Worm (Caenorhabditis elegans) whole organism, midembryonic: ENCODE measurements around the gene ZC449.4.

Experiments used
- T22C8.4 ChIP-seq: fragments of 200-800 bp; sonication (Bioruptor generic); IDR thresholded peaks from 2 replicates; pipeline ENCODE4 v1.3.6; 2022; ENCODE audit warnings: missing genetic modification characterization, missing compliant biosample characterization
- cog-1 ChIP-seq: sonication (generic microtip); optimal IDR thresholded peaks from 2 replicates; lab custom pipeline; 2016; ENCODE audit warnings: missing genetic modification characterization, missing compliant biosample characterization
- flt-1 ChIP-seq: fragments of 200-800 bp; sonication (Bioruptor generic); IDR thresholded peaks from 2 replicates; pipeline ENCODE4 v1.3.6; 2022; ENCODE audit warnings: missing genetic modification characterization, missing compliant biosample characterization
- klf-2 ChIP-seq: fragments of 200-800 bp; sonication (Bioruptor generic); conservative IDR thresholded peaks from 2 replicates; pipeline ENCODE4 v1.3.6; 2022; ENCODE audit warnings: missing genetic modification reagents, missing genetic modification characterization, missing compliant biosample characterization
- med-1 ChIP-seq: sonication (generic microtip); optimal IDR thresholded peaks from 2 replicates; lab custom pipeline; 2017; ENCODE audit warnings: missing genetic modification characterization, mild to moderate bottlenecking, missing compliant biosample characterization, antibody characterized with exemption, missing genetic modification reagents; ENCODE audit not compliant: insufficient read depth
- ref-1 ChIP-seq: fragments of 200-800 bp; sonication (Bioruptor generic); conservative IDR thresholded peaks from 2 replicates; pipeline ENCODE4 v1.3.6; 2022; ENCODE audit warnings: missing genetic modification reagents, missing genetic modification characterization, missing compliant biosample characterization
- tab-1 ChIP-seq: fragments of 200-800 bp; sonication (Bioruptor generic); IDR thresholded peaks from 2 replicates; pipeline ENCODE4 v1.3.6; 2022; ENCODE audit warnings: missing genetic modification characterization, missing compliant biosample characterization
- ztf-23 ChIP-seq: fragments of 200-800 bp; sonication (Bioruptor generic); IDR thresholded peaks from 2 replicates; pipeline ENCODE4 v1.3.6; 2022; ENCODE audit warnings: missing genetic modification reagents, missing genetic modification characterization, missing compliant biosample characterization
- ztf-29 ChIP-seq: fragments of 200-800 bp; sonication (Bioruptor generic); IDR thresholded peaks from 2 replicates; pipeline ENCODE4 v1.3.6; 2022; ENCODE audit warnings: missing genetic modification reagents, missing genetic modification characterization, missing compliant biosample characterization

Gene ZC449.4

DNA sequence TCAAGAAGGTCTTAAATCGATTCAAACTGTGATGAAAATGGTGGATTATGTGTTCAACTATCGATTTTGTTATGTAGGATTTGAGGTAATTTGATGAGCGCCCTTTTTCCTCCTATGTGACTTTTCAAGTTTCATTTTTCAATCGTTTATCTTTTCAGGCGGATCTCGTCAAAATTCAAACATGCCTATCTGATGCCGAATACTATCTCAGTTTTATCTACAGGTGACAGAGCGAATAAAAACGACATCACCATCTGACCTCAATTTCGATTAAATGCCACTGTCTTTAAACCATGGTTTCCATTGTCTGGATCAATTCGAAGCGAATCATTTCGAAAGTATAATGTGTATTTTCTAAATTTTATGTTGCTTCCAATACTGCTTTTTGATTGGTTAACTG, 28.0 kb upstream of the ZC449.4 start:
- TF ChIP-seq ztf-23 (GFP tag; lab: Robert Waterston, UW) (no peak), tab-1 (GFP tag; lab: Robert Waterston, UW) (no peak), T22C8.4 (no peak), cog-1 (tag; lab: Kevin White, UChicago) (no peak), flt-1 (no peak), ref-1 (no peak), klf-2 (GFP tag; lab: Robert Waterston, UW) (no peak), med-1 (GFP tag; lab: Kevin White, UChicago) (no peak), ztf-29 (GFP tag; lab: Robert Waterston, UW) (no peak)

DNA sequence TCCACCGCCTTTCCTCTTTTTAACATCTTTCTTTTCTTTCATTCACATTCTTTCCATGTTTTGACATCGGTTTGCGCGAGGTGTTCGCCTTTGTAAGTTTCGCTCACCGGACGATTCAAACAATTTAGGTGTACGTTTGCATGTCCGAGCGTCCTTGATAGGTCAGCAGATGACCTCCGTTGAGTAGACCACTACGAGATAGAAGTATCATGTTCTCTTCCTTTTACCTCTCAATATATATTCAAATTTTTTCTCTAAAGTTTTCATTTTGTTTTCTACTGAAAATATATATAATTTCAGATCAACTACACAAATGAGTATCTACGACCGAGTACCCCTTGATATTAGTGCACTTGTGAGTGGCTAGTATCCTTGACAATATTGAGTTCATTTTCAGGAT, 27.0 kb upstream of the ZC449.4 start, which contains the start of gene C24H10.3:
Gene C24H10.3 (plus strand): TSS at position 301 of the 400 bp plus-strand sequence.
- TF ChIP-seq tab-1 (GFP tag; lab: Robert Waterston, UW) (no peak), cog-1 (tag; lab: Kevin White, UChicago) (no peak), T22C8.4 (no peak), ref-1 (no peak), flt-1 (no peak), ztf-23 (GFP tag; lab: Robert Waterston, UW) (no peak), ztf-29 (GFP tag; lab: Robert Waterston, UW) (no peak)

DNA sequence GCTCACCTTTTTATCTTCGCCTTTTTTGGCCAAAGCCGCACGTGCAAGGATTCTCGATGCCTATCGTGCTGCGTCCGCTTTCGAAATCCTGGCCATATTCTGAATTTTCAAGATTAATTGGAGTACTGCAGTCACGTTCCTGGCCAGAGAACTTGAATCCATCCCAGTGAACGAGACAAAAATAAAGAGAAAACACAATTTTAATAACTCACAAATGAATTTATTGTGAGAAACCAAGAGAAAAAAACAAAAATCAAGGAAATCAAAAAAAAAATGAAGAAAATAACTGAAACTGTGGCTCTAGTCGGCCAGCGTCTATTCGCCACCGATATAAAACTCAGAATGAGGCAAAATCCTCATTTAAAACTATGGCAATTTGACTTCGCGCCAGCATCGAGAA, 25.4 kb upstream of the ZC449.4 start, which contains the start of gene C24H10.4:
Gene C24H10.4 (minus strand): TSS at position 101 of the 400 bp plus-strand sequence.
- TF ChIP-seq tab-1 (GFP tag; lab: Robert Waterston, UW) (no peak), ref-1 (no peak), ztf-29 (GFP tag; lab: Robert Waterston, UW) (no peak), flt-1 (no peak), T22C8.4 (no peak), ztf-23 (GFP tag; lab: Robert Waterston, UW) (no peak), med-1 (GFP tag; lab: Kevin White, UChicago) (no peak), klf-2 (GFP tag; lab: Robert Waterston, UW) (no peak), cog-1 (tag; lab: Kevin White, UChicago) (no peak)

DNA sequence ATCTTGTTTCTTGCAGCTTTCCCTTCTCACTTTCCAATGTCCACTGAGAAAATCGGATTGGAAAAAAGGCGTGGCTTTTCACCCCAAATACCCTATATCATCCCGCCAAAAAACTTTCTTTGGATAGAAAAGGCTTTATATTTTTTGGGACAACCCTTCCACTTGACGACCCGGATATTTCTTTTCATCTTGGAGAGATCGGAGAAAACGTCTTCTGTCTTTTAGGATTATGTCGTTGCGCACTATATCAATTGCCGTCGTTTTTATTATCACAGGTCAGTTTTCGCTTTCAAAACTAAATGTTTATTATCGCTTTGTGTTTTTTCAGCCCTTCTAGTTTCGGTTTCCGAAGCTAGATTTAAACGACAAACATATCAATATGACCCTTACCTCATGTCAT, 10.1 kb upstream of the ZC449.4 start, which contains the start of gene Y64H9A.2:
Gene Y64H9A.2 (plus strand): TSS at position 90 of the 400 bp plus-strand sequence.
- TF ChIP-seq ref-1 = no peak
- no peak for TF ChIP-seq flt-1
- TF ChIP-seq ztf-23 (GFP tag; lab: Robert Waterston, UW) = no peak
- TF ChIP-seq med-1 (GFP tag; lab: Kevin White, UChicago) = no peak
- no peak for TF ChIP-seq cog-1 (tag; lab: Kevin White, UChicago)
- TF ChIP-seq klf-2 (GFP tag; lab: Robert Waterston, UW) = no peak

DNA sequence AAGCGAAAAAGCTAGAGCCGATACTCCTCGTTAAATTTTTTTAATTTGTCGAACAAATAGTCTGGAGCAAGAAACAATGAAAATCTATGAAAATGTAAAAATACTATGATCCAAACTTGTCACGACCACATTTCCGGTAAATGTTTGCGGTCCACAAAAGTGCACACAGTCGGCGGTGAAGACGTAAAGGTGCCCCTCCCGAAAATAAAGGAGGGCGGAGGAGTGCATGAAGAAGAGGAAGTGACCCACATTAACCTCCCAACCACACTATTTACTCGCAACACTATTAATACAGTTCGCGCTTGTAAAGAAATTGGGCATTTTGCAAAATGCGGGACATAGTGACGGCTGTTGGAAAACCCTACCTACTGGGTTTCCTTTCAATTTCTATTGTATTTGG, 6.3 kb upstream of the ZC449.4 start:
- no peak for TF ChIP-seq med-1 (GFP tag; lab: Kevin White, UChicago)
- no peak for TF ChIP-seq klf-2 (GFP tag; lab: Robert Waterston, UW)
- no peak for TF ChIP-seq cog-1 (tag; lab: Kevin White, UChicago)
- TF ChIP-seq ztf-29 (GFP tag; lab: Robert Waterston, UW) = no peak
- no peak for TF ChIP-seq T22C8.4
- no peak for TF ChIP-seq ztf-23 (GFP tag; lab: Robert Waterston, UW)
- TF ChIP-seq flt-1 = no peak

DNA sequence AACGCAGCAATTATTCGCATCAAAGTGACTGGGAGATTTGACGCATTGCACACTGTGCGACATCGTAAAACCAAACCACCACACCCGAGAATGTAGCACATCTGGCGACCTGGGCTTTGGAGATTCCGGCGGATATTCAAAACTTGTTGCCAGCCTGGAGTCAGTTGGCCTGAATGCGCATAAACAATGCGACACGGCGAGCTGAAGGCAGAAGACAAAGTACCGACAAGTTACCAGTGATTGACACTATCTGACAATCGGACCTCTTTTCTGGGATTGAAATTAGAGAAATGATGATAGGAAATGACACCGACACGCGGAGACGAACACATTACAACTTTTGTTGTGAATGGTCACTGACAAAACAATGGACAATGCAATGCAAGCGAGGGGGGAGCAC, 5.0 kb upstream of the ZC449.4 start:
- TF ChIP-seq ztf-29 (GFP tag; lab: Robert Waterston, UW) (no peak), med-1 (GFP tag; lab: Kevin White, UChicago) (no peak), tab-1 (GFP tag; lab: Robert Waterston, UW) (no peak), ztf-23 (GFP tag; lab: Robert Waterston, UW) (no peak), cog-1 (tag; lab: Kevin White, UChicago) (no peak), flt-1 (no peak), ref-1 (no peak), T22C8.4 (no peak), klf-2 (GFP tag; lab: Robert Waterston, UW) (no peak)

DNA sequence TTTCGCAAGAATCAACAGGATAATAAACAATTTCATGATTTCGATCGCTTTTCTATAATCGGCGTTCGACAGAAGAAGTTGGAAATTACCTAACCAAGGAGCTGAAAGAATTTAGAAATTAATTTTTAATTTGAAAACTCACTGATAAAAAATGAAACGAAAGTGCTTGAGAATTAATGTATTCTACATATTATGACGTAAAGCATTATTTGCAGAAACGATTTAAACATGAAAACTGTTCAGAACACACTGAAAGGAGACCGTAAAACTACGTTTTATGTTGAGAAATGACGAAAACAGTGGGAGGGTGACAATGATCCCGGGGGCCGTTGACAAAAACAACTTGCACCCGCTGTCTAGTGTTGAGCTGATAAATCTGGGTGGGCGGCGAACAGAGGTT, 3.9 kb upstream of the ZC449.4 start, which contains the start of gene ZC449.5:
Gene ZC449.5 (minus strand): TSS at position 101 of the 400 bp plus-strand sequence.
- TF ChIP-seq ztf-23 (GFP tag; lab: Robert Waterston, UW) (no peak), flt-1 (no peak), klf-2 (GFP tag; lab: Robert Waterston, UW) (no peak)

DNA sequence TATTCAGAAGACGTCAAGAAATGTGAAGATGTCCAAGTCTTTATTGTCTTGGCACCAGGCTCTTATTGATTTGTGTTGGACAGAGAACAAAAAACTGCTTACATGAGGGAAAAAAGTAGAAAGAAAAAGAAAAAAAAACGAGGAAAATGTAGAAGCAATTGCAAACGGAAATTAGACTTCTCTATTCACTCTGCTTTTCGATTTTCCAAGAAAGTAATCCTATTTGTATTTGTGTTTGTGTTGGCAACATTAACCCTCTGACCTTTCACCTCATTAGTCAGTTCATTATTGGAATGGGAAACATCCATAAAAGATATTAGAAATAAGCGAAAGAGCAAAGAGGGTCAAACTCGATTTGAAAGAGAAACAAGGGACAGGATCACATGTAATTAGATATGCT, 2.0 kb downstream of the ZC449.4 start:
- TF ChIP-seq ztf-29 (GFP tag; lab: Robert Waterston, UW) (no peak), ztf-23 (GFP tag; lab: Robert Waterston, UW) (no peak), med-1 (GFP tag; lab: Kevin White, UChicago) (no peak), flt-1 (no peak), ref-1 (no peak), klf-2 (GFP tag; lab: Robert Waterston, UW) (no peak), T22C8.4 (no peak), cog-1 (tag; lab: Kevin White, UChicago) (no peak), tab-1 (GFP tag; lab: Robert Waterston, UW) (no peak)

DNA sequence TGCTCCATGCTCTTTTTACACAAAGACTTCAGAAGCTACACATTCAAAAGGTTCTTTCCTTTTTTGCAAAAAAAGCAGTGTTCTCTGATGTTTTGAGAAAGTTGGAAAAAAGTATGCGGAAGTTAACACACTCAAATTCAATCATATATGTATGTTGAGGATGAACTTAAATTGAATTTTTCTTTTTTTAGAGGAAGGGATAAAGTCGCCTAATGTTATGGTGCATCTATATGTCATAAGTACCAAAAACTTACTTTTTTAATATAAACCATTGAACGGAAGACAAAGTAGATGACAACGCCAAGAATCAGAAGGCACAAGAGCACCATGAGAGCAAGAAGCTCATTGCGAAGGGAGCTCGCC, 5.2 kb downstream of the ZC449.4 start:
- TF ChIP-seq med-1 (GFP tag; lab: Kevin White, UChicago) (no peak), ref-1 (no peak), cog-1 (tag; lab: Kevin White, UChicago) (no peak), flt-1 (no peak), tab-1 (GFP tag; lab: Robert Waterston, UW) (no peak), T22C8.4 (no peak), ztf-23 (GFP tag; lab: Robert Waterston, UW) (no peak)

DNA sequence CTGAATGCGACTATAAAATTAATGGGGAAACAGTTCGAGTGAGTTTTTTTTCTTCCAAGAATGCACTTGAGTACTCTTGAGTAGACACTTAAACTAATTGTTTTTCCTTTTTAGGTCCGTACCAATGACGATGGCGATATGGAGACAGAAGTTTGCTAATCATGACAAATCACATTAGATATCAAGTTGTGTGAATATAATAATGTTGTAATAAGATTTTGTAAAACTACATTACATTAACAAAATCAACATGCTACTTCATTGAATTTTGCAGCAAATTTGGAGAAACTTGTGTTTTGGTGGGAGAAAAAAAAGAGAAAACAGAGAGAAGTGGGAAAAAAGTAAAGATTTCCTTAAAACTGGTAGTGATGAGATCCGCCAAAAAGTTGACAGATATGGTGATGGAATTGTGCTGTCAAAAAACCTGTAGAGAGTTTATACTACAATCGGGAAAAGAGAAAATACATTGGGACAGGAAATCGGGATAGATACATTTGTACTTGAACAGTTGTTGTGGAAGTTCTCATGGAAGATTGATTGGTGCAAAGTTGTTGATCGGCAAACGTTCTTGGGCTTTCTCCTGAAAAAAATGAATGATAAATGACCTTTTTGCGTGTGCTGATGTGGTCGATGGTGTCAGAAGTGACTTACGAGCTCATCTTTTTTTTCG, 5.7 kb downstream of the ZC449.4 start:
- TF ChIP-seq ztf-23 (GFP tag; lab: Robert Waterston, UW) (no peak), T22C8.4 (no peak), tab-1 (GFP tag; lab: Robert Waterston, UW) (no peak), ztf-29 (GFP tag; lab: Robert Waterston, UW) (no peak), klf-2 (GFP tag; lab: Robert Waterston, UW) (no peak), med-1 (GFP tag; lab: Kevin White, UChicago) (no peak), ref-1 (no peak), cog-1 (tag; lab: Kevin White, UChicago) (no peak), flt-1 (no peak)
